Worm (Caenorhabditis elegans) whole organism, L1 larva: Measurements from ENCODE around the gene Y116A8C.38.
A peak's percentile ranks its signal among the peaks of the same experiment; 100 is the strongest.

Experiments
- F16B12.6 ChIP-seq: fragments of 150-350 bp; optimal IDR thresholded peaks from 2 replicates; lab custom pipeline; 2014; ENCODE audit warnings: missing biosample characterization, missing genetic modification characterization
- Y116A8C.19 ChIP-seq: sonication (generic microtip); optimal IDR thresholded peaks from 2 replicates; lab custom pipeline; 2016; ENCODE audit warnings: missing compliant biosample characterization, missing genetic modification characterization, borderline replicate concordance
- aly-2 ChIP-seq: fragments of 150-350 bp; optimal IDR thresholded peaks from 2 replicates; lab custom pipeline; 2014; ENCODE audit warnings: missing biosample characterization, missing genetic modification characterization
- ama-1 ChIP-seq: fragments of 150-350 bp; optimal IDR thresholded peaks from 2 replicates; lab custom pipeline; 2014
- ceh-63 ChIP-seq: fragments of 200-800 bp; sonication (Bioruptor generic); optimal IDR thresholded peaks from 2 replicates; lab custom pipeline; 2018; ENCODE audit warnings: mild to moderate bottlenecking, missing genetic modification characterization, missing compliant biosample characterization
- ceh-82 ChIP-seq, 3 experiments: fragments of 150-350 bp in 1 of 3; sonication (generic microtip) in 2 of 3; optimal IDR thresholded peaks; 2 replicates each; lab custom pipeline; 2014 to 2017; ENCODE audit warnings: missing biosample characterization in 3 of 3, missing genetic modification characterization in 3 of 3
- dpl-1 ChIP-seq, 3 experiments: fragments of 150-350 bp in 2 of 3; sonication (generic microtip) in 1 of 3; optimal IDR thresholded peaks; 2 replicates each; lab custom pipeline; 2014 to 2017; ENCODE audit warnings: missing biosample characterization in 3 of 3, missing genetic modification characterization in 3 of 3, missing genetic modification reagents in 3 of 3
- efl-1 ChIP-seq, 4 experiments: fragments of 150-350 bp; optimal IDR thresholded peaks in 3 of 4; peaks in 1 of 4; 1 replicate in 1 of 4; 2 replicates in 3 of 4; lab custom pipeline; 2014; ENCODE audit warnings: missing biosample characterization in 2 of 4, missing genetic modification characterization in 2 of 4, missing genetic modification reagents in 2 of 4
- efl-3 ChIP-seq: fragments of 200-800 bp; sonication (Bioruptor generic); optimal IDR thresholded peaks from 2 replicates; lab custom pipeline; 2018; ENCODE audit warnings: mild to moderate bottlenecking, missing genetic modification characterization, missing compliant biosample characterization
- fkh-10 ChIP-seq: sonication (generic microtip); optimal IDR thresholded peaks from 2 replicates; lab custom pipeline; 2017; ENCODE audit warnings: missing biosample characterization, missing genetic modification reagents, missing genetic modification characterization
- grh-1 ChIP-seq: fragments of 200-800 bp; sonication (Bioruptor generic); IDR thresholded peaks from 2 replicates; pipeline ENCODE4 v1.3.6; 2022; ENCODE audit warnings: missing genetic modification reagents, missing genetic modification characterization, missing compliant biosample characterization
- hlh-17 ChIP-seq: fragments of 200-800 bp; sonication (Bioruptor generic); optimal IDR thresholded peaks from 2 replicates; lab custom pipeline; 2018; ENCODE audit warnings: missing genetic modification characterization, mild to moderate bottlenecking, missing compliant biosample characterization, moderate library complexity, borderline replicate concordance
- hlh-4 ChIP-seq: sonication (generic microtip); optimal IDR thresholded peaks from 2 replicates; lab custom pipeline; 2016; ENCODE audit warnings: mild to moderate bottlenecking, missing genetic modification characterization, missing compliant biosample characterization
- isw-1 ChIP-seq: fragments of 200-800 bp; sonication (Bioruptor generic); IDR thresholded peaks from 2 replicates; pipeline ENCODE4 v1.3.6; 2022; ENCODE audit warnings: missing genetic modification characterization, missing compliant biosample characterization
- lin-35 ChIP-seq, 2 experiments: fragments of 150-350 bp; optimal IDR thresholded peaks; 2 replicates each; lab custom pipeline; 2014; ENCODE audit warnings: missing biosample characterization in 2 of 2, missing genetic modification characterization in 2 of 2, missing genetic modification reagents in 2 of 2
- lir-3 ChIP-seq: sonication (generic microtip); optimal IDR thresholded peaks from 2 replicates; lab custom pipeline; 2016; ENCODE audit warnings: mild to moderate bottlenecking, missing genetic modification characterization, moderate library complexity, missing compliant biosample characterization; ENCODE audit not compliant: poor library complexity
- lsy-2 ChIP-seq, 2 experiments: fragments of 150-350 bp; optimal IDR thresholded peaks; 2 replicates each; lab custom pipeline; 2014; ENCODE audit warnings: missing biosample characterization in 2 of 2, missing genetic modification characterization in 2 of 2
- mep-1 ChIP-seq: fragments of 150-350 bp; optimal IDR thresholded peaks from 2 replicates; lab custom pipeline; 2014; ENCODE audit warnings: missing biosample characterization, missing genetic modification characterization
- nhr-12 ChIP-seq: sonication (generic microtip); optimal IDR thresholded peaks from 2 replicates; lab custom pipeline; 2017; ENCODE audit warnings: missing biosample characterization, missing genetic modification characterization
- nhr-19 ChIP-seq: fragments of 200-800 bp; sonication (Bioruptor generic); conservative IDR thresholded peaks from 2 replicates; pipeline ENCODE4 v1.3.6; 2022; ENCODE audit warnings: missing genetic modification characterization, missing compliant biosample characterization
- nhr-20 ChIP-seq: sonication (generic microtip); optimal IDR thresholded peaks from 2 replicates; lab custom pipeline; 2016; ENCODE audit warnings: mild to moderate bottlenecking, missing genetic modification characterization, missing compliant biosample characterization
- nhr-28 ChIP-seq: fragments of 150-350 bp; optimal IDR thresholded peaks from 2 replicates; lab custom pipeline; 2014; ENCODE audit warnings: missing biosample characterization, missing genetic modification characterization
- nhr-71 ChIP-seq: sonication (generic microtip); optimal IDR thresholded peaks from 2 replicates; lab custom pipeline; 2016; ENCODE audit warnings: mild to moderate bottlenecking, missing genetic modification characterization, moderate library complexity, missing compliant biosample characterization
- nhr-84 ChIP-seq: sonication (generic microtip); optimal IDR thresholded peaks from 2 replicates; lab custom pipeline; 2017; ENCODE audit warnings: missing biosample characterization, missing genetic modification characterization
- nhr-85 ChIP-seq: sonication (generic microtip); peaks from one replicate; lab custom pipeline; 2016; ENCODE audit warnings: missing genetic modification characterization, inconsistent platforms, missing compliant biosample characterization
- rnt-1 ChIP-seq: sonication (generic microtip); optimal IDR thresholded peaks from 2 replicates; lab custom pipeline; 2016; ENCODE audit warnings: mild to moderate bottlenecking, missing genetic modification characterization, moderate library complexity, missing compliant biosample characterization
- snu-23 ChIP-seq: sonication (generic microtip); optimal IDR thresholded peaks from 2 replicates; lab custom pipeline; 2016; ENCODE audit warnings: missing genetic modification characterization, missing compliant biosample characterization
- sox-4 ChIP-seq: sonication (generic microtip); optimal IDR thresholded peaks from 2 replicates; lab custom pipeline; 2016; ENCODE audit warnings: missing genetic modification characterization, missing compliant biosample characterization
- sup-37 ChIP-seq: fragments of 200-800 bp; sonication (Bioruptor generic); optimal IDR thresholded peaks from 2 replicates; lab custom pipeline; 2018; ENCODE audit warnings: mild to moderate bottlenecking, missing genetic modification characterization, missing compliant biosample characterization
- swsn-7 ChIP-seq: sonication (generic microtip); optimal IDR thresholded peaks from 2 replicates; lab custom pipeline; 2016; ENCODE audit warnings: missing genetic modification characterization, missing compliant biosample characterization
- tbx-2 ChIP-seq: sonication (generic microtip); optimal IDR thresholded peaks from 2 replicates; lab custom pipeline; 2016; ENCODE audit warnings: missing genetic modification characterization, missing compliant biosample characterization
- unc-62 ChIP-seq: fragments of 150-350 bp; optimal IDR thresholded peaks from 2 replicates; lab custom pipeline; 2014; ENCODE audit warnings: missing biosample characterization, missing genetic modification reagents, missing genetic modification characterization
- zag-1 ChIP-seq: fragments of 150-350 bp; optimal IDR thresholded peaks from 2 replicates; lab custom pipeline; 2014; ENCODE audit warnings: missing biosample characterization, missing genetic modification characterization
- zip-4 ChIP-seq: fragments of 200-800 bp; sonication (Bioruptor generic); optimal IDR thresholded peaks from 2 replicates; lab custom pipeline; 2018; ENCODE audit warnings: mild to moderate bottlenecking, missing genetic modification characterization, moderate library complexity, missing compliant biosample characterization

Gene Y116A8C.38

ce11 chrIV:17093701-17094100, 37.6 kb upstream of the Y116A8C.38 start, which contains the start of gene Y116A8C.29:
Gene Y116A8C.29 (plus strand): TSS chrIV:17094028.
- TF ChIP-seq nhr-71: no peak
- peak in 1 of 2 experiments; percentile 24 for TF ChIP-seq lin-35 (GFP tag; optimal IDR thresholded peaks at IDR 0.05; lab: Kevin White, UChicago)
- peak; percentile 2 for TF ChIP-seq mep-1 (tag; lab: Kevin White, UChicago)
- no peak for TF ChIP-seq efl-1 (optimal IDR thresholded peaks at IDR 0.05; lab: Kevin White, UChicago)
- TF ChIP-seq efl-1 (GFP tag; optimal IDR thresholded peaks at IDR 0.05 in 1 of 2; lab: Kevin White, UChicago): peak in 1 of 2 experiments; percentile 89

ce11 chrIV:17096168-17096567, 35.2 kb upstream of the Y116A8C.38 start, which contains the start of gene Y116A8C.27:
Gene Y116A8C.27 (minus strand): TSS chrIV:17096268.
- TF ChIP-seq sup-37 (no peak), aly-2 (tag; lab: Kevin White, UChicago) (no peak), grh-1 (no peak), zip-4 (GFP tag; lab: Kevin White, UChicago) (no peak), sox-4 (tag; lab: Kevin White, UChicago) (no peak), F16B12.6 (tag; lab: Kevin White, UChicago) (no peak), lir-3 (tag; lab: Kevin White, UChicago) (no peak), hlh-17 (GFP tag; lab: Kevin White, UChicago) (no peak), dpl-1 (GFP tag; optimal IDR thresholded peaks at IDR 0.05; lab: Kevin White, UChicago) (no peak), tbx-2 (no peak), nhr-71 (no peak), efl-3 (GFP tag; lab: Kevin White, UChicago) (no peak), nhr-84 (tag; lab: Kevin White, UChicago) (no peak), fkh-10 (GFP tag; lab: Kevin White, UChicago) (no peak), hlh-4 (tag; lab: Kevin White, UChicago) (no peak), ama-1 (lab: Kevin White, UChicago) (no peak), unc-62 (GFP tag; lab: Kevin White, UChicago) (no peak), nhr-20 (tag; lab: Kevin White, UChicago) (no peak), Y116A8C.19 (no peak), ceh-82 (tag; optimal IDR thresholded peaks at IDR 0.05; lab: Kevin White, UChicago) (no peak)

- TF ChIP-seq nhr-85 (tag; lab: Kevin White, UChicago): peak; percentile 14
- TF ChIP-seq ceh-63 (GFP tag; lab: Kevin White, UChicago): no peak
- TF ChIP-seq lin-35 (GFP tag; optimal IDR thresholded peaks at IDR 0.05; lab: Kevin White, UChicago): no peak
- no peak for TF ChIP-seq efl-1 (optimal IDR thresholded peaks at IDR 0.05; lab: Kevin White, UChicago)
- TF ChIP-seq efl-1 (GFP tag; optimal IDR thresholded peaks at IDR 0.05 in 1 of 2; lab: Kevin White, UChicago): peak in 1 of 2 experiments; percentile 43
- TF ChIP-seq, all 84 proteins: peak for 2
These were observed 32.2 kb upstream of the Y116A8C.38 start for ce11 chrIV:17099113-17099512.

- TF ChIP-seq mep-1 (tag; lab: Kevin White, UChicago) (no peak), zag-1 (no peak), tbx-2 (no peak)
- TF ChIP-seq, all 84 proteins: peak for 0
These were observed 31.2 kb upstream of the Y116A8C.38 start, which contains the start of gene bca-2 for ce11 chrIV:17100148-17100547. Gene bca-2 (minus strand): TSS chrIV:17100248.

- TF ChIP-seq nhr-19: peak; percentile 34; the same call in 1 of the 2 replicates
- peak in 1 of 2 experiments; percentile 11 for TF ChIP-seq lsy-2 (tag; optimal IDR thresholded peaks at IDR 0.05; lab: Kevin White, UChicago)
- TF ChIP-seq snu-23 (GFP tag; lab: Kevin White, UChicago): peak; percentile 42
- peak in 1 of 2 experiments; percentile 15 for TF ChIP-seq lin-35 (GFP tag; optimal IDR thresholded peaks at IDR 0.05; lab: Kevin White, UChicago)
- TF ChIP-seq swsn-7: no peak
- peak; percentile 36 for TF ChIP-seq rnt-1 (tag; lab: Kevin White, UChicago)
- peak; percentile 17 for TF ChIP-seq nhr-71
- no peak for TF ChIP-seq nhr-12 (tag; lab: Kevin White, UChicago)
- TF ChIP-seq nhr-28 (tag; lab: Kevin White, UChicago): no peak
- TF ChIP-seq isw-1: no peak
- TF ChIP-seq, all 84 proteins: peak for 6
These were observed 30.6 kb upstream of the Y116A8C.38 start for ce11 chrIV:17100628-17101338.
